Worm (Caenorhabditis elegans) whole organism, young adult: Measurements from ENCODE around the gene C38C6.3.

Experiments used
- B0261.1 ChIP-seq: sonication (generic microtip); optimal IDR thresholded peaks from 2 replicates; lab custom pipeline; 2016; ENCODE audit warnings: mild to moderate bottlenecking, missing genetic modification characterization, moderate library complexity, missing compliant biosample characterization
- akir-1 ChIP-seq: fragments of 200-800 bp; sonication (Bioruptor generic); optimal IDR thresholded peaks from 2 replicates; lab custom pipeline; 2018; ENCODE audit warnings: mild to moderate bottlenecking, missing genetic modification characterization, moderate library complexity, missing compliant biosample characterization
- ceh-79 ChIP-seq: sonication (generic microtip); optimal IDR thresholded peaks from 2 replicates; lab custom pipeline; 2017; ENCODE audit warnings: mild to moderate bottlenecking, missing genetic modification characterization, missing compliant biosample characterization
- him-1 ChIP-seq: sonication (generic microtip); optimal IDR thresholded peaks from 2 replicates; lab custom pipeline; 2016; ENCODE audit warnings: missing genotype, missing genetic modification reagents, missing genetic modification characterization, missing compliant biosample characterization
- hrde-1 ChIP-seq: sonication (generic microtip); optimal IDR thresholded peaks from 2 replicates; lab custom pipeline; 2016; ENCODE audit warnings: missing genetic modification characterization, mild to moderate bottlenecking, missing compliant biosample characterization, moderate library complexity, missing genotype, missing genetic modification reagents, borderline replicate concordance
- sea-2 ChIP-seq: fragments of 200-800 bp; sonication (Bioruptor generic); IDR thresholded peaks from 2 replicates; pipeline ENCODE4 v1.3.6; 2022; ENCODE audit warnings: missing genetic modification characterization, missing compliant biosample characterization
- zfh-2 ChIP-seq: fragments of 200-800 bp; sonication (Bioruptor generic); conservative IDR thresholded peaks from 2 replicates; pipeline ENCODE4 v1.3.6; 2022; ENCODE audit warnings: missing genetic modification reagents, missing genetic modification characterization, missing compliant biosample characterization

Gene C38C6.3

DNA sequence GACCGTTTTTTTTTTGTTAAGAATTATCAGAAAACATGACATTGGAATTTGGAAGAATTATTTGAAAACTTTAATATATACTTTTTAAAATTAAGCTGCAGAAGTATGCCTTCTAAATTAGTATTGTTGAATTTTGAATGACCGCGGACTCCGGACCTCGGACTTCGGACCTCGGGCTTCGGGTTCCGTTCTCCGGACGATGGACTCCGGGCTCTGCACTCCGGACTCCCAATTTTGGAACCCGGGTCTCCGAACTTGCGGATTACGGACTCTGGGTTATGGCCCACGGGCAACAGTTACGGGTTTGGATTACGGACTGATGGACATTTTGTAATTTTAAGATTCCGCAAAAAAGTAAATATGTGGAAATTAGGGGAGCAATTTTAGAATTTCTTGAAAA, 50.7 kb downstream of the C38C6.3 start:
- no peak for TF ChIP-seq B0261.1
- no peak for TF ChIP-seq hrde-1 (tag; lab: Kevin White, UChicago)
- TF ChIP-seq sea-2: no peak
- no peak for TF ChIP-seq ceh-79 (tag; lab: Kevin White, UChicago)
- no peak for TF ChIP-seq him-1 (tag; lab: Kevin White, UChicago)
- TF ChIP-seq akir-1 (GFP tag; lab: Kevin White, UChicago): no peak
- TF ChIP-seq zfh-2 (GFP tag; lab: Robert Waterston, UW): peak; percentile 59; the same call in 1 of the 2 replicates
